Worm (Caenorhabditis elegans): ENCODE data around the gene F13A7.14.

- no peak for TF ChIP-seq grh-1 (GFP tag; IDR thresholded peaks at IDR 0.05)
- no peak for TF ChIP-seq mdl-1 (tag; optimal IDR thresholded peaks at IDR 0.05)
- TF ChIP-seq lir-3 (tag; optimal IDR thresholded peaks at IDR 0.05; ENCODE audit: poor library complexity): no peak
- no peak for TF ChIP-seq nhr-71 (tag; optimal IDR thresholded peaks at IDR 0.05)
- TF ChIP-seq lsy-2 (tag; optimal IDR thresholded peaks at IDR 0.05): no peak
- no peak for TF ChIP-seq elt-2 (tag; optimal IDR thresholded peaks at IDR 0.05)
- no peak for TF ChIP-seq nhr-77 (tag; optimal IDR thresholded peaks at IDR 0.05)
- TF ChIP-seq nhr-76 (tag; optimal IDR thresholded peaks at IDR 0.05): no peak
- no peak for TF ChIP-seq nhr-11 (tag; optimal IDR thresholded peaks at IDR 0.05)
- no peak for TF ChIP-seq ceh-82 (tag; optimal IDR thresholded peaks at IDR 0.05)
Observed at ce11 chrV:16406357-16406756, 4.7 kb downstream of the F13A7.14 start.
